Fruit fly (Drosophila melanogaster) Kc167 (cell line): ENCODE measurements around the gene CG10657.

Experiments used
- Myc ChIP-seq: fragments of >200 bp; optimal IDR thresholded peaks from 2 replicates; lab custom pipeline; 2017; ENCODE audit warnings: missing external identifiers
- Sin3A ChIP-seq: fragments of >200 bp; optimal IDR thresholded peaks from 2 replicates; lab custom pipeline; 2018; ENCODE audit warnings: missing external identifiers
- h ChIP-seq: fragments of >200 bp; optimal IDR thresholded peaks from 3 replicates; lab custom pipeline; 2018; ENCODE audit warnings: missing external identifiers
- insv ChIP-seq: fragments of >200 bp; optimal IDR thresholded peaks from 3 replicates; lab custom pipeline; 2018; ENCODE audit warnings: missing external identifiers
- psq ChIP-seq: fragments of >200 bp; optimal IDR thresholded peaks from 2 replicates; lab custom pipeline; 2017; ENCODE audit warnings: missing external identifiers
- ttk ChIP-seq: sonication (Bioruptor generic); optimal IDR thresholded peaks from 2 replicates; lab custom pipeline; 2017; ENCODE audit warnings: missing external identifiers

CG10657 gene

dm6 chr3L:12468016-12468415 lies 29.0 kb downstream of the CG10657 start, which contains the start of gene eyg:
eyg (minus strand) TSS chr3L:12468021.
- no peak for TF ChIP-seq Myc
- no peak for TF ChIP-seq h (lab: Kevin White, UChicago)
- no peak for TF ChIP-seq ttk (lab: Kevin White, UChicago)
- no peak for TF ChIP-seq psq (lab: Kevin White, UChicago)
- TF ChIP-seq insv (lab: Kevin White, UChicago), result no peak
- no peak for TF ChIP-seq Sin3A

- TF ChIP-seq Myc (no peak), ttk (lab: Kevin White, UChicago) (no peak)
These were observed 31.8 kb downstream of the CG10657 start for dm6 chr3L:12465229-12465628.

DNA sequence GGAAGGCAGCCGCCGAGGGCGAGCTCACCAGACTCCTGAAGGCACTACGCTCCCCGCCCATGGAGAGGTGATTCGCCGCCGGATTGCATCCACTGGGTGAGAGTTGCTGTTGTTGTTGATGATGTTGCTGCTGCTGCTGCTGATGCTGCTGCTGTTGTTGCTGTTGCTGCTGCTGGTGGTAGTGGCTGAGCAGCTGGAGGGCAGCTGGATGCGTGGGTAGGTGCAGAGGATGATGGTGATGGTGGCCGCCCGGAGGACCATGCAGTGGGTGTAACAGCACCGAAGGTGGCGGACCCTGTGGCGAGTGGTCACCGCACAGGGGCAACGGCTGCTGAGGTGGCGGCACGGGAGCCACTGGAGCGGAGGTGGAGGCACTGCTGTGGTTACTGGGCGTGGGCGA lies 33.4 kb downstream of the CG10657 start:
- TF ChIP-seq Sin3A (no peak), Myc (no peak), ttk (lab: Kevin White, UChicago) (no peak), psq (lab: Kevin White, UChicago) (no peak), h (lab: Kevin White, UChicago) (no peak), insv (lab: Kevin White, UChicago) (no peak)

DNA sequence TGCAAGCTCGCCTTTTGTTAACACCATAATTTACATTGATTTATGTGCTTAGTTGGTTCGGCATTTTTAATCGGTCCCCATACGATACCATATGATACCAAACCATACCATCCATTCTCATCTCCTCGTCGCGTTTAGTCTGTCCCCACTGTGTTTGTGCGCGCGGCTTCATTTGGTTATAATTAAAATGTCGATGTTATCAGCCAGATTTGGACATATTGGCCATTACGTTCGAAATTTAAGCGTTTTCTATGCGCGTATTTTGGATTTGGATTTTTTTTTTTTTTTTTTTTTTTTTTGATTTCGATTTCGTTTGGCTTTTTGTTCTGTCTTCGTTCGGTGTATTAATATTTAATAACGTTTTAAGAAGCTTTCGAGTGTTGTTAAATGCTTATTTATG lies 35.1 kb downstream of the CG10657 start:
- TF ChIP-seq insv (lab: Kevin White, UChicago) (no peak), h (lab: Kevin White, UChicago) (no peak), psq (lab: Kevin White, UChicago) (no peak)

- no peak for TF ChIP-seq Sin3A
- no peak for TF ChIP-seq h (lab: Kevin White, UChicago)
- no peak for TF ChIP-seq psq (lab: Kevin White, UChicago)
- no peak for TF ChIP-seq Myc
- no peak for TF ChIP-seq insv (lab: Kevin White, UChicago)
- no peak for TF ChIP-seq ttk (lab: Kevin White, UChicago)
These were observed 39.9 kb downstream of the CG10657 start for dm6 chr3L:12456916-12457662.

dm6 chr3L:12455034-12455433 lies 42.0 kb downstream of the CG10657 start:
- TF ChIP-seq ttk (lab: Kevin White, UChicago), result no peak
- TF ChIP-seq psq (lab: Kevin White, UChicago), result no peak
- TF ChIP-seq h (lab: Kevin White, UChicago), result no peak
- TF ChIP-seq Sin3A, result no peak
- no peak for TF ChIP-seq insv (lab: Kevin White, UChicago)
- TF ChIP-seq Myc, result no peak

DNA sequence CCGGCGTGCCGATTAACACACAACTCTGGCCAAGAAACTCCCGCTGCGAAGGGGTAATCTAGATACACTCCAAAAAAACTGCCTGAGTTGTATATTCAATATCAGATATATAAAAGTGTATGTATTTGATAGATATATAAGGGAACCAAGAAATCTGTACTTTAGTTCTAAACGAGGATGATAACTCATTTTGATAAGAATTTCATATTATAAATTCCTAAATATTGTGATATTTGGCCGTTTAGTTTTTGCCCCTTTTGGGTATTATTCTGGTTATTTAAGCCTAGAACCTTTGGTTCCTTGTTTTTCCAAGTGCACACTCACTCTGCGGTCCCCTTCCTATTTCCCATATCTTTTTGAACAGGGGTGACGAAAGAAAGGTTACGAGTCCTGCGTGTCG lies 43.5 kb downstream of the CG10657 start:
- TF ChIP-seq Sin3A (no peak), h (lab: Kevin White, UChicago) (no peak), insv (lab: Kevin White, UChicago) (no peak), ttk (lab: Kevin White, UChicago) (no peak), psq (lab: Kevin White, UChicago) (no peak), Myc (no peak)

DNA sequence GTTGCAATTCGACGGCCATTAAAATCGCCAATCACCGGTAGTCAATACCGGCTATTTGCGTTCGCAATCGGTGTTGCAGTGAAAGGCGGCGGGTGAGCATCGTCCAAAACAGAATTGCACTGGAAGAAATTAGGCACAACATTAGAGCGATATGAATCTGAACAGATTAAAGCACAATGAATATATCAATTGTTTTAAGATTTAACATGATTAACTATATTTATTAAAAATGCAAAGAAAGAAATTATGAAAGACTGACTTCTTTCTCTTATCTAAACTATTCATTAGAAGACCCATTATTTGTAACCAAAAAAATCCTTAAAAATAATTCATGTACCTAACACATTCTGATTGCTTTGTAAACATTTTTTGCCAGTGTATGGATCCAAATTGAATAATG lies 49.5 kb downstream of the CG10657 start:
- no peak for TF ChIP-seq ttk (lab: Kevin White, UChicago)
- TF ChIP-seq Sin3A, result no peak
- no peak for TF ChIP-seq h (lab: Kevin White, UChicago)
- no peak for TF ChIP-seq Myc
- TF ChIP-seq insv (lab: Kevin White, UChicago), result no peak
- TF ChIP-seq psq (lab: Kevin White, UChicago), result no peak

DNA sequence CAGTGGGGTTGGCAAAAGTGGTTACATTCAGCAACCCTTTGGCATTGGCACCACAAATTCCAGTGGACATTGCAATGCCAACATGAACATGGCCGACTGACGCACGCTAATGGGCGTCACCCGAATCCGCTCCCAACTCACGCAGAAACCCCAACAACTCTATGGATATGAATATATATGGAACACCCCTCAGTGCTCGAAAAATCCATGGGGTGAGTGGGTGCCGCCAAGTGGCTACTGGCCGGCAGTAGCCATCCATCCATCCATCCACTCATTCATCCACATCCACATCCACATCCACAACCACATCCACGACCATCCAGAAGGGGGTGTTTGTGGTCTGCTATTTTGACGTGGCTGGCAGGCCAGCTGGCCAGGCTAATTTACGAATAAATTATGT lies 49.9 kb downstream of the CG10657 start:
- no peak for TF ChIP-seq ttk (lab: Kevin White, UChicago)
- no peak for TF ChIP-seq insv (lab: Kevin White, UChicago)
- no peak for TF ChIP-seq h (lab: Kevin White, UChicago)
- TF ChIP-seq Sin3A, result no peak
- TF ChIP-seq Myc, result no peak
- no peak for TF ChIP-seq psq (lab: Kevin White, UChicago)

- no peak for TF ChIP-seq h (lab: Kevin White, UChicago)
- TF ChIP-seq ttk (lab: Kevin White, UChicago), result no peak
- TF ChIP-seq psq (lab: Kevin White, UChicago), result no peak
These were observed 53.0 kb downstream of the CG10657 start for dm6 chr3L:12444040-12444439.

DNA sequence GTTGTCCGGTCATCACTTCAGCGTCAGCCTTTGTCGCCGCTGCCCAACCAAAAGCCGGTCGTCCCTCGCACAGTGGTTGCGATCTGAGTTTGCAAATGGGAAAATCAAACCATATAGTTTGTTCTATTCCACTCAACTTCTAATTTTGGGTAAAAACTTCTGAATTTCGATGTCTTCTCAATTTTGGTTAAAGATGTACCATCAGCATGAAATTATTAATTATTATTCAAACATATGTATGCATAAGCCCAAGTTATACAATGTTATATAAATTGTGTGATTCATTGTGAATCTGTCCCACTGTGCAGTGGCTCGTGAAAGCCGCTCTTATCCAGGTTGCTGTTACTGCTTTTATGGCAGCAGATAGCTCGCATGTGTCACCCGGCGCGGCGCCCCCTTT lies 54.4 kb downstream of the CG10657 start:
- TF ChIP-seq ttk (lab: Kevin White, UChicago), result no peak
- TF ChIP-seq insv (lab: Kevin White, UChicago), result no peak
- TF ChIP-seq Myc, result no peak
- no peak for TF ChIP-seq Sin3A
- TF ChIP-seq h (lab: Kevin White, UChicago), result no peak
- TF ChIP-seq psq (lab: Kevin White, UChicago), result no peak
